Worm (Caenorhabditis elegans): ENCODE measurements around the gene men-1.

men-1 gene

DNA sequence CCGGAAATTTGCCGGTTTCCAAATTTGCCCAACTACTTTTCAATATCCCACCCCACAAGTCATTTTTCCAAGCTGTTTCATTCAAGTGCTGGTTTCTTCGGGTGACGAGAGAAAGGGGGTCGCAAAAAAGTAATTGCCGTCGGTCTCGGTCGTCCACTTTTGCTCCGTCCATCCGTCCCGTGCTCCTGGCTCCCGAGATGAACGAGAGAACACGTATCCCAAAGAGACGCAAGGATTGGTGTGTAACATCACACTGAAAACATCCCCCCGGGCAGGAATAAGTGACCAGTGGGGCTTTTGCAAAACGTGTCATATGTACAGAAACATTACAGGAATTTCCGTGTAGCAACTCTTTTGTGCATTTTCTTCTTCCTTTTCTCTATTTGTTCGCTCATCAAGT is 57.3 kb downstream of the men-1 start:
- no peak for TF ChIP-seq tra-1 (GFP tag; IDR thresholded peaks at IDR 0.05)
- peak; percentile 35; the same call in 1 of the 2 replicates for TF ChIP-seq F44E2.7 (GFP tag; IDR thresholded peaks at IDR 0.05)
- no peak for TF ChIP-seq spr-1 (tag; optimal IDR thresholded peaks at IDR 0.05)
- TF ChIP-seq nhr-11 (tag; optimal IDR thresholded peaks at IDR 0.05) = no peak
- TF ChIP-seq hlh-11 (tag; optimal IDR thresholded peaks at IDR 0.05) = peak; percentile 12
